Worm (Caenorhabditis elegans) whole organism, L2 larva: ENCODE results near the gene nhr-226.

Experiments used
- R02D3.7 ChIP-seq: fragments of 150-350 bp; optimal IDR thresholded peaks from 2 replicates; lab custom pipeline; 2014; ENCODE audit warnings: missing biosample characterization, missing genetic modification characterization
- aly-2 ChIP-seq: fragments of 150-350 bp; optimal IDR thresholded peaks from 2 replicates; lab custom pipeline; 2014; ENCODE audit warnings: missing biosample characterization, missing genetic modification characterization
- ceh-82 ChIP-seq: fragments of 150-350 bp; optimal IDR thresholded peaks from 2 replicates; lab custom pipeline; 2014; ENCODE audit warnings: missing biosample characterization, missing genetic modification characterization
- egl-27 ChIP-seq: sonication (generic microtip); optimal IDR thresholded peaks from 3 replicates; lab custom pipeline; 2017; ENCODE audit warnings: missing biosample characterization, missing genetic modification reagents, missing genetic modification characterization
- lin-13 ChIP-seq: fragments of 150-350 bp; optimal IDR thresholded peaks from 2 replicates; lab custom pipeline; 2014; ENCODE audit warnings: missing biosample characterization, missing genetic modification reagents, missing genetic modification characterization
- lin-39 ChIP-seq: fragments of 150-350 bp; optimal IDR thresholded peaks from 2 replicates; lab custom pipeline; 2014; ENCODE audit warnings: missing biosample characterization, missing genetic modification reagents, missing genetic modification characterization
- nhr-12 ChIP-seq: fragments of 150-350 bp; optimal IDR thresholded peaks from 2 replicates; lab custom pipeline; 2014; ENCODE audit warnings: missing biosample characterization, missing genetic modification characterization
- nhr-25 ChIP-seq: fragments of 150-350 bp; sonication (generic microtip); optimal IDR thresholded peaks from 3 replicates; lab custom pipeline; 2014; ENCODE audit warnings: missing biosample characterization, missing genetic modification characterization
- skn-1 ChIP-seq: sonication (generic microtip); optimal IDR thresholded peaks from 2 replicates; lab custom pipeline; 2017; ENCODE audit warnings: missing biosample characterization, missing genetic modification characterization
- snpc-4 ChIP-seq: fragments of 150-350 bp; optimal IDR thresholded peaks from 2 replicates; lab custom pipeline; 2014; ENCODE audit warnings: missing biosample characterization, missing genetic modification characterization
- zag-1 ChIP-seq: fragments of 150-350 bp; optimal IDR thresholded peaks from 2 replicates; lab custom pipeline; 2014; ENCODE audit warnings: missing biosample characterization, missing genetic modification characterization

DNA sequence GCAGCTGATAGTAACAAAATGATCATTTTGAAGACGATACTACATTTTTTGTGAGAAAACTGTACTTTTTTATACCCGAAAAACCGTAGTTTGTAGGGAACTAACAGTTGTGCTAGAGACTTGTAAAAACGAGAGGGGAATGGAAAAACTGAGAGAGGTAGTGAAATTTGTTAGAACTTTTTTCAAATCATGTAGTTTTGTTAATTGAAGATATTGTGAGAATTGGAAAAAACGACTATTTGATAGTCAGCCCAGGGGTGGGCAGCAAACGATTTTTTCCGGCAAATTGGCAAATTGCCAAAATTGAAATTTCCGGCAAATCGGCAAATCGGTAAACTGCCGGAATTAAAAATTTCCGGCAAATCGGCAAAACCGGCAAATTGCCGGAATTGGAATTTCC, 45.4 kb upstream of the nhr-226 start, which contains the start of gene cyp-33C6:
- no peak for TF ChIP-seq aly-2
- TF ChIP-seq egl-27 (tag; lab: Kevin White, UChicago) = no peak
- TF ChIP-seq skn-1 (tag; lab: Kevin White, UChicago) = no peak
- TF ChIP-seq snpc-4 (tag; lab: Kevin White, UChicago) = no peak
- TF ChIP-seq ceh-82 (tag; lab: Kevin White, UChicago) = no peak
- no peak for TF ChIP-seq R02D3.7 (tag; lab: Kevin White, UChicago)
- no peak for TF ChIP-seq nhr-25 (tag; lab: Kevin White, UChicago)
- no peak for TF ChIP-seq lin-13 (GFP tag; lab: Kevin White, UChicago)
- no peak for TF ChIP-seq lin-39 (tag; lab: Kevin White, UChicago)
- TF ChIP-seq nhr-12 = no peak
- no peak for TF ChIP-seq zag-1 (tag; lab: Kevin White, UChicago)
